Fruit fly (Drosophila melanogaster): ENCODE data around the gene Stip1.

The Stip1 gene

DNA sequence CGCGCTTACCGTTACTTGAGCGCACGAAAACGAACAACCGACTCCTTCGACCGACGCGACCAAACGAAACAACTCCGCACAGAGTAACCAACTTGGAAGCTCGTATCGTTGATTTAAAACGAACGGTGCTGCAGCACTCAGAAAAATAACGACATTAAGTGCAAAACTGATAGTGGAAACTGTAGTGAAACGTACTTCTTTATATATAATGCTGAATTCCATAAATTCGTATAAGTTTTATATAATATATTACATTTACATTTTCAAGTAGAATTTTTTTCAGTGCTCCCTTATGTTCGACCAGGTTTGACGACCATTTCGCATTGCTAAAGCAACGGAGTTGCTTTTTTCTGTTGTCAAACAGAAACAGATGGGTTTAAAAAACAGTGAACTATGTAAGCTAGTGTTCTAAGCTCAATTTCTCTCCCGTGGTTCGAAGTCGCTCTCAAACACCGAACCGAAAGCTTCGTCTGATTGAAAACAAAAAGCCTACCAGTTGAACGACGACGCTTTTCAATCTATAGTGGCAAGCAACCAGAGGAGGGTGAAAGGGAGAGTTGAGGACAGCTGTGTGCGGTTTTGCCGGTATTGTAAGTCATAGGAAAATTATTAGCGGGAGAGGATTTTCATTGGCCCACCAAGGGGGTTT lies 27.4 kb upstream of the Stip1 start, which contains the start of gene CG17075 (continued):
- TF ChIP-seq CG2678 (tag; optimal IDR thresholded peaks at IDR 0.05) (peak; percentile 97), NfI (GFP tag; optimal IDR thresholded peaks at IDR 0.05) (peak; percentile 95), bsh (GFP tag; optimal IDR thresholded peaks at IDR 0.05) (peak; percentile 39 to 92), CG15601 (tag; optimal IDR thresholded peaks at IDR 0.05) (peak; percentile 100), Poxn (GFP tag; IDR thresholded peaks at IDR 0.05) (peak; percentile 83), z (GFP tag; IDR thresholded peaks at IDR 0.05) (no peak; the same call in 2 of the 3 replicates), lov (optimal IDR thresholded peaks at IDR 0.05) (no peak), lov (GFP tag; IDR thresholded peaks at IDR 0.05) (peak; percentile 72; the same call in 1 of the 3 replicates), CG10267 (tag; optimal IDR thresholded peaks at IDR 0.05) (peak; percentile 85), CG4730 (GFP tag; IDR thresholded peaks at IDR 0.05) (peak; percentile 93), CG1832 (GFP tag; optimal IDR thresholded peaks at IDR 0.05) (no peak), Lim3 (GFP tag; IDR thresholded peaks at IDR 0.05) (peak; percentile 81), lbe (GFP tag; optimal IDR thresholded peaks at IDR 0.05) (no peak), gsb-n (tag; optimal IDR thresholded peaks at IDR 0.05) (peak; percentile 89), gro (GFP tag; optimal IDR thresholded peaks at IDR 0.05) (peak; percentile 75), jigr1 (GFP tag; IDR thresholded peaks at IDR 0.05) (peak; percentile 82), CG4617 (GFP tag; optimal IDR thresholded peaks at IDR 0.05; ENCODE audit: borderline replicate concordance) (peak; percentile 79), HLH4C (GFP tag; IDR thresholded peaks at IDR 0.05; ENCODE audit: partially characterized antibody) (no peak), E2f1 (GFP tag; IDR thresholded peaks at IDR 0.05) (peak; percentile 95), CG11560 (tag; IDR thresholded peaks at IDR 0.05) (peak; percentile 84), Trl (optimal IDR thresholded peaks at IDR 0.05) (peak in 1 of 2 experiments; percentile 20), Trl (GFP tag; optimal IDR thresholded peaks at IDR 0.05) (peak; percentile 65), Tbp (GFP tag; optimal IDR thresholded peaks at IDR 0.05) (no peak), pfk (GFP tag; optimal IDR thresholded peaks at IDR 0.05) (no peak), Jarid2 (GFP tag; optimal IDR thresholded peaks at IDR 0.05) (peak; percentile 78), slou (GFP tag; optimal IDR thresholded peaks at IDR 0.05) (peak; percentile 95), salm (tag; optimal IDR thresholded peaks at IDR 0.05) (peak; percentile 83), CG15011 (GFP tag; optimal IDR thresholded peaks at IDR 0.05) (peak; percentile 88), Adf1 (GFP tag; IDR thresholded peaks at IDR 0.05) (peak; percentile 80), grau (tag; optimal IDR thresholded peaks at IDR 0.05) (peak; percentile 95), CG6854 (GFP tag; optimal IDR thresholded peaks at IDR 0.05) (peak; percentile 92), abd-A (tag; optimal IDR thresholded peaks at IDR 0.05) (peak; percentile 72), vfl (GFP tag; optimal IDR thresholded peaks at IDR 0.05) (peak; percentile 90), CTCF (GFP tag; optimal IDR thresholded peaks at IDR 0.05) (peak; percentile 43), C15 (GFP tag; IDR thresholded peaks at IDR 0.05) (peak; percentile 95), E2f2 (GFP tag; IDR thresholded peaks at IDR 0.05) (peak; percentile 79), peb (GFP tag; IDR thresholded peaks at IDR 0.05) (peak; percentile 80), dpn (GFP tag; optimal IDR thresholded peaks at IDR 0.05) (peak; percentile 89 to 93), MESR4 (GFP tag; optimal IDR thresholded peaks at IDR 0.05) (peak; percentile 27), CG3407 (GFP tag; optimal IDR thresholded peaks at IDR 0.05) (peak; percentile 86), CG14014 (GFP tag; IDR thresholded peaks at IDR 0.05) (peak; percentile 97), zen2 (GFP tag; IDR thresholded peaks at IDR 0.05; ENCODE audit: partially characterized antibody) (no peak), CG17912 (GFP tag; optimal IDR thresholded peaks at IDR 0.05) (peak; percentile 32), CG4424 (GFP tag; optimal IDR thresholded peaks at IDR 0.05) (peak; percentile 92), CG14441 (GFP tag; IDR thresholded peaks at IDR 0.05) (peak; percentile 95), mirr (GFP tag; optimal IDR thresholded peaks at IDR 0.05) (peak; percentile 19), HmgZ (tag; optimal IDR thresholded peaks at IDR 0.05) (peak; percentile 95), crol (GFP tag; IDR thresholded peaks at IDR 0.05) (0 out of 2 replicates have a peak, but pooled peaks have one; percentile 24), CG12659 (GFP tag; optimal IDR thresholded peaks at IDR 0.05) (peak; percentile 97), Hand (GFP tag; optimal IDR thresholded peaks at IDR 0.05) (peak; percentile 94), HLH3B (GFP tag; IDR thresholded peaks at IDR 0.05) (peak; percentile 96)
